Worm (Caenorhabditis elegans) whole organism, L1 larva: ENCODE measurements around the gene Y43C5B.2.

ENCODE experiments used
- ceh-82 ChIP-seq, 3 experiments: fragments of 150-350 bp in 1 of 3; sonication (generic microtip) in 2 of 3; optimal IDR thresholded peaks; 2 replicates each; lab custom pipeline; 2014 to 2017; ENCODE audit warnings: missing biosample characterization in 3 of 3, missing genetic modification characterization in 3 of 3
- ces-1 ChIP-seq: fragments of 150-350 bp; optimal IDR thresholded peaks from 2 replicates; lab custom pipeline; 2014; ENCODE audit warnings: missing biosample characterization, missing genetic modification reagents, missing genetic modification characterization
- elt-2 ChIP-seq: sonication (generic microtip); optimal IDR thresholded peaks from 2 replicates; lab custom pipeline; 2016; ENCODE audit warnings: missing genetic modification characterization, mild to moderate bottlenecking, inconsistent platforms, missing compliant biosample characterization, missing genetic modification reagents
- jun-1 ChIP-seq: fragments of 150-350 bp; optimal IDR thresholded peaks from 2 replicates; lab custom pipeline; 2014; ENCODE audit warnings: missing biosample characterization, missing genetic modification reagents, missing genetic modification characterization
- nhr-237 ChIP-seq: fragments of 150-350 bp; optimal IDR thresholded peaks from 2 replicates; lab custom pipeline; 2014; ENCODE audit warnings: missing biosample characterization, missing genetic modification characterization
- nhr-77 ChIP-seq: fragments of 150-350 bp; optimal IDR thresholded peaks from 2 replicates; lab custom pipeline; 2014; ENCODE audit warnings: missing biosample characterization, missing genetic modification characterization
- nhr-84 ChIP-seq: sonication (generic microtip); optimal IDR thresholded peaks from 2 replicates; lab custom pipeline; 2017; ENCODE audit warnings: missing biosample characterization, missing genetic modification characterization
- unc-62 ChIP-seq: fragments of 150-350 bp; optimal IDR thresholded peaks from 2 replicates; lab custom pipeline; 2014; ENCODE audit warnings: missing biosample characterization, missing genetic modification reagents, missing genetic modification characterization

ce11 chrIV:10347528-10347927, 4.6 kb downstream of the Y43C5B.2 start:
- TF ChIP-seq nhr-84 = no peak
- TF ChIP-seq nhr-237 (tag; lab: Kevin White, UChicago) = no peak
- TF ChIP-seq ces-1 (GFP tag; lab: Kevin White, UChicago) = no peak
- no peak for TF ChIP-seq unc-62 (GFP tag; lab: Kevin White, UChicago)
- TF ChIP-seq nhr-77 (tag; lab: Kevin White, UChicago) = no peak
- no peak for TF ChIP-seq ceh-82 (tag; optimal IDR thresholded peaks at IDR 0.05; lab: Kevin White, UChicago)
- TF ChIP-seq jun-1 (tag; lab: Kevin White, UChicago) = no peak
- no peak for TF ChIP-seq elt-2 (tag; lab: Kevin White, UChicago)
